In genomic region chrIV:7846386-7846785, ce11 we compare ENCODE assay signal across 1 worm cellular context.
A peak's percentile ranks its signal among the peaks of the same experiment; 100 is the strongest.
TF ChIP-seq lines count a peak whose summit lies in the region.

Gene C06A6.2, plus strand, starts transcription at chrIV:7846622.

TF ChIP-seq in whole organism, L1 larva, 84 proteins besides CTCF, POLR2A, EP300 and RAD21 (continued from another document):
- TF ChIP-seq unc-86 (tag; optimal IDR thresholded peaks at IDR 0.05; lab: Kevin White, UChicago) (no peak), lin-15B (tag; optimal IDR thresholded peaks at IDR 0.05; lab: Kevin White, UChicago) (no peak), nhr-77 (tag; optimal IDR thresholded peaks at IDR 0.05; lab: Kevin White, UChicago) (no peak), mep-1 (tag; optimal IDR thresholded peaks at IDR 0.05; lab: Kevin White, UChicago) (peak; percentile 5), F16B12.6 (tag; optimal IDR thresholded peaks at IDR 0.05; lab: Kevin White, UChicago) (no peak)
